Fruit fly (Drosophila melanogaster): ENCODE measurements around the gene SAK.

DNA sequence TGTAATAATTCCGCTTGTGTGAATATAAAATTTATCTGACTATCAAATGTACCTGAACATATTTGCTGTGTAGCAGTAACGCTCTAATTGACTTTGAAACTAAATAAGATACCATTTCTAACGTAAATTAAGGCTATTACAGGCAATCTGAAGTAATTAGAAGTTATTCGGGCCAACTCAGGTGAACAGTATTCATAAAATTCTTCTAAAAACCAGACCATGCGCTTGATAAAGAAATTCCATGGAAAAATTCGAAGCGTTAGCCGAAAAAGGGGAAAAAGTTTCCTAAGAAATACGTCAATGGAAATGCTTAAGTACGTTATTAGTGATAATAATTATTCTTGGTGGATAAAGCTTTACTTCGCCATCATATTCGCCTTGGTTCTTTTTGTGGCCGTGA, 18.7 kb upstream of the SAK start, which contains the start of gene ppk5:
- no peak for TF ChIP-seq cic (GFP tag; optimal IDR thresholded peaks at IDR 0.05)
- no peak for TF ChIP-seq bab1 (GFP tag; optimal IDR thresholded peaks at IDR 0.05)
- TF ChIP-seq kay (GFP tag; ENCODE audit: borderline replicate concordance) = no peak

Measured in whole organism, adult.